Worm (Caenorhabditis elegans): Measurements from ENCODE around the gene C08F11.7.
A peak's percentile ranks its signal among the peaks of the same experiment; 100 is the strongest.
"Not testable (repeated sequence)": the region's sequence is repeated elsewhere in the genome, so short reads cannot be mapped to it uniquely, and the experiment has no call there.

C08F11.7 gene

ce11 chrIV:13636975-13637374 lies at the start of gene C08F11.7:
Gene C08F11.7, plus strand, starts transcription at chrIV:13637275.
- TF ChIP-seq elt-2 (tag; optimal IDR thresholded peaks at IDR 0.05), result no peak
- no peak for TF ChIP-seq vab-15 (tag; optimal IDR thresholded peaks at IDR 0.05)
- TF ChIP-seq pag-3 (tag; optimal IDR thresholded peaks at IDR 0.05; ENCODE audit: borderline replicate concordance, insufficient read depth), result no peak
- no peak for TF ChIP-seq unc-30 (tag; optimal IDR thresholded peaks at IDR 0.05)
- TF ChIP-seq dsc-1 (tag; optimal IDR thresholded peaks at IDR 0.05), result no peak
- no peak for TF ChIP-seq efl-1 (optimal IDR thresholded peaks at IDR 0.05)
- no peak for TF ChIP-seq efl-1 (GFP tag; optimal IDR thresholded peaks at IDR 0.05 in 1 of 2)
- TF ChIP-seq ces-1 (GFP tag; optimal IDR thresholded peaks at IDR 0.05), result no peak
- no peak for TF ChIP-seq snpc-4 (tag; optimal IDR thresholded peaks at IDR 0.05)
- no peak for TF ChIP-seq alr-1 (tag; optimal IDR thresholded peaks at IDR 0.05; ENCODE audit: borderline replicate concordance)

- not testable (repeated sequence) for TF ChIP-seq efl-1 (optimal IDR thresholded peaks at IDR 0.05); efl-1 (GFP tag; optimal IDR thresholded peaks at IDR 0.05 in 1 of 2); rnt-1 (tag; optimal IDR thresholded peaks at IDR 0.05); jun-1 (tag; optimal IDR thresholded peaks at IDR 0.05)
These were observed 48.5 kb upstream of the C08F11.7 start, which contains the start of gene sru-9 for ce11 chrIV:13588544-13589043. Gene sru-9, plus strand, starts transcription at chrIV:13588993.

ce11 chrIV:13591645-13592044 lies 45.4 kb upstream of the C08F11.7 start, which contains the start of gene tsp-5:
Gene tsp-5, minus strand, starts transcription at chrIV:13591745.
- TF ChIP-seq snpc-4 (tag; optimal IDR thresholded peaks at IDR 0.05) (no peak), C16A3.4 (tag; optimal IDR thresholded peaks at IDR 0.05) (no peak)

- no peak for TF ChIP-seq grh-1 (GFP tag; IDR thresholded peaks at IDR 0.05)
- no peak for TF ChIP-seq fkh-4 (tag; optimal IDR thresholded peaks at IDR 0.05; ENCODE audit: borderline replicate concordance)
- TF ChIP-seq nhr-19 (GFP tag; conservative IDR thresholded peaks at IDR 0.05), result no peak
- no peak for TF ChIP-seq unc-130 (tag; optimal IDR thresholded peaks at IDR 0.05)
- no peak for TF ChIP-seq tlp-1 (tag; optimal IDR thresholded peaks at IDR 0.05)
- no peak for TF ChIP-seq xbp-1 (tag; optimal IDR thresholded peaks at IDR 0.05)
- TF ChIP-seq mdl-1 (tag; optimal IDR thresholded peaks at IDR 0.05), result no peak
- no peak for TF ChIP-seq ama-1 (optimal IDR thresholded peaks at IDR 0.05)
- no peak for TF ChIP-seq nhr-90 (tag; optimal IDR thresholded peaks at IDR 0.05; ENCODE audit: poor library complexity)
- no peak for TF ChIP-seq C04F5.9 (tag; optimal IDR thresholded peaks at IDR 0.05)
- no peak for TF ChIP-seq irx-1 (tag; optimal IDR thresholded peaks at IDR 0.05)
- no peak for TF ChIP-seq ceh-63 (GFP tag; optimal IDR thresholded peaks at IDR 0.05)
These were observed 43.7 kb upstream of the C08F11.7 start, which contains the start of gene Y45F10B.3 for ce11 chrIV:13593351-13593750. Gene Y45F10B.3, plus strand, starts transcription at chrIV:13593651.

ce11 chrIV:13597813-13598212 lies 39.3 kb upstream of the C08F11.7 start, which contains the start of gene Y45F10B.9:
Gene Y45F10B.9, minus strand, starts transcription at chrIV:13597913.
- TF ChIP-seq fkh-10 (GFP tag; optimal IDR thresholded peaks at IDR 0.05); unc-86 (tag; optimal IDR thresholded peaks at IDR 0.05); sox-4 (tag; optimal IDR thresholded peaks at IDR 0.05): not testable (repeated sequence)

ce11 chrIV:13600643-13601042 lies 36.4 kb upstream of the C08F11.7 start:
- no peak for TF ChIP-seq lsy-2 (tag; optimal IDR thresholded peaks at IDR 0.05)
- TF ChIP-seq snpc-4 (tag; optimal IDR thresholded peaks at IDR 0.05), result peak; percentile 81

- no peak for TF ChIP-seq nhr-11 (tag; optimal IDR thresholded peaks at IDR 0.05)
These were observed 35.6 kb upstream of the C08F11.7 start for ce11 chrIV:13601428-13601827.
